Worm (Caenorhabditis elegans) whole organism, L4 larva: ENCODE measurements around the gene F02D10.6.

ENCODE experiments used
- F26F4.8 ChIP-seq: fragments of 200-800 bp; sonication (Bioruptor generic); conservative IDR thresholded peaks from 2 replicates; pipeline ENCODE4 v1.3.6; 2022; ENCODE audit warnings: missing genetic modification characterization, missing compliant biosample characterization
- F37D6.2 ChIP-seq: sonication (generic microtip); optimal IDR thresholded peaks from 2 replicates; lab custom pipeline; 2016; ENCODE audit warnings: mild to moderate bottlenecking, missing genetic modification characterization, missing compliant biosample characterization
- aha-1 ChIP-seq: fragments of 150-350 bp; peaks from one replicate; lab custom pipeline; 2014; ENCODE audit warnings: missing biosample characterization, missing genetic modification characterization
- arid-1 ChIP-seq: fragments of 200-800 bp; sonication (Bioruptor generic); conservative IDR thresholded peaks from 2 replicates; pipeline ENCODE4 v1.3.6; 2022; ENCODE audit warnings: missing genetic modification reagents, missing genetic modification characterization, missing compliant biosample characterization
- ceh-32 ChIP-seq: sonication (generic microtip); optimal IDR thresholded peaks from 2 replicates; lab custom pipeline; 2016; ENCODE audit warnings: mild to moderate bottlenecking, missing genetic modification characterization, missing compliant biosample characterization; ENCODE audit not compliant: poor library complexity
- ceh-44 ChIP-seq: fragments of 200-800 bp; sonication (Bioruptor generic); IDR thresholded peaks from 2 replicates; pipeline ENCODE4 v1.3.6; 2022; ENCODE audit warnings: missing genetic modification reagents, missing genetic modification characterization, missing compliant biosample characterization
- ctbp-1 ChIP-seq: fragments of 200-800 bp; sonication (Bioruptor generic); IDR thresholded peaks from 2 replicates; pipeline ENCODE4 v1.3.6; 2022; ENCODE audit warnings: missing genetic modification reagents, missing genetic modification characterization, missing compliant biosample characterization
- daf-16 ChIP-seq, 3 experiments: sonication (generic microtip); optimal IDR thresholded peaks; 2 replicates each; lab custom pipeline; 2016 to 2017; ENCODE audit warnings: missing genetic modification characterization in 3 of 3, missing genetic modification reagents in 3 of 3, mild to moderate bottlenecking in 2 of 3, missing compliant biosample characterization in 2 of 3, missing biosample characterization in 1 of 3, moderate library complexity in 1 of 3
- daf-19 ChIP-seq: fragments of 200-800 bp; sonication (Bioruptor generic); conservative IDR thresholded peaks from 2 replicates; pipeline ENCODE4 v1.3.6; 2022; ENCODE audit warnings: missing genetic modification characterization, missing compliant biosample characterization
- dmd-8 ChIP-seq: fragments of 200-800 bp; sonication (Bioruptor generic); IDR thresholded peaks from 2 replicates; pipeline ENCODE4 v1.3.6; 2022; ENCODE audit warnings: missing genetic modification characterization, missing compliant biosample characterization
- dmd-9 ChIP-seq: fragments of 200-800 bp; sonication (Bioruptor generic); IDR thresholded peaks from 2 replicates; pipeline ENCODE4 v1.3.6; 2022; ENCODE audit warnings: missing genetic modification reagents, missing genetic modification characterization, missing compliant biosample characterization
- dve-1 ChIP-seq: sonication (generic microtip); optimal IDR thresholded peaks from 2 replicates; lab custom pipeline; 2017; ENCODE audit warnings: antibody characterized with exemption, mild to moderate bottlenecking, missing genetic modification characterization, missing compliant biosample characterization; ENCODE audit not compliant: insufficient read depth
- hlh-11 ChIP-seq: fragments of 200-800 bp; sonication (Bioruptor generic); optimal IDR thresholded peaks from 2 replicates; lab custom pipeline; 2018; ENCODE audit warnings: mild to moderate bottlenecking, missing genetic modification characterization, missing compliant biosample characterization
- hlh-30 ChIP-seq: sonication (generic microtip); optimal IDR thresholded peaks from 2 replicates; lab custom pipeline; 2017; ENCODE audit warnings: antibody characterized with exemption, mild to moderate bottlenecking, missing genetic modification characterization, missing compliant biosample characterization; ENCODE audit not compliant: insufficient read depth
- hmg-1.1 ChIP-seq: fragments of 200-800 bp; sonication (Bioruptor generic); IDR thresholded peaks from 2 replicates; pipeline ENCODE4 v1.3.6; 2022; ENCODE audit warnings: missing genetic modification reagents, missing genetic modification characterization, missing compliant biosample characterization
- jun-1 ChIP-seq: fragments of 150-350 bp; optimal IDR thresholded peaks from 2 replicates; lab custom pipeline; 2014; ENCODE audit warnings: missing biosample characterization, missing genetic modification reagents, missing genetic modification characterization
- lim-7 ChIP-seq: fragments of 200-800 bp; sonication (Bioruptor generic); IDR thresholded peaks from 2 replicates; pipeline ENCODE4 v1.3.6; 2022; ENCODE audit warnings: missing genetic modification characterization, missing compliant biosample characterization
- lin-1 ChIP-seq: fragments of 200-800 bp; sonication (Bioruptor generic); IDR thresholded peaks from 2 replicates; pipeline ENCODE4 v1.3.6; 2022; ENCODE audit warnings: missing genetic modification reagents, missing genetic modification characterization, missing compliant biosample characterization
- lin-13 ChIP-seq: fragments of 150-350 bp; optimal IDR thresholded peaks from 2 replicates; lab custom pipeline; 2014; ENCODE audit warnings: missing biosample characterization, missing genetic modification reagents, missing genetic modification characterization
- lin-29 ChIP-seq: fragments of 200-800 bp; sonication (Bioruptor generic); IDR thresholded peaks from 2 replicates; pipeline ENCODE4 v1.3.6; 2022; ENCODE audit warnings: missing genetic modification reagents, missing genetic modification characterization, missing compliant biosample characterization
- lir-3 ChIP-seq: sonication (generic microtip); optimal IDR thresholded peaks from 2 replicates; lab custom pipeline; 2016; ENCODE audit warnings: mild to moderate bottlenecking, missing genetic modification characterization, missing compliant biosample characterization
- lsy-2 ChIP-seq, 2 experiments: fragments of 150-350 bp in 1 of 2; sonication (generic microtip) in 1 of 2; optimal IDR thresholded peaks; 2 replicates each; lab custom pipeline; 2014 to 2017; ENCODE audit warnings: missing biosample characterization in 2 of 2, missing genetic modification characterization in 2 of 2
- madf-5 ChIP-seq, 2 experiments: fragments of 200-800 bp; sonication (Bioruptor generic); IDR thresholded peaks; 2 replicates each; pipeline ENCODE4 v1.3.6; 2022; ENCODE audit warnings: missing compliant biosample characterization in 2 of 2, missing genetic modification characterization in 2 of 2
- madf-9 ChIP-seq: fragments of 200-800 bp; sonication (Bioruptor generic); conservative IDR thresholded peaks from 2 replicates; pipeline ENCODE4 v1.3.6; 2022; ENCODE audit warnings: missing genetic modification reagents, missing genetic modification characterization, missing compliant biosample characterization
- mes-2 ChIP-seq: sonication (generic microtip); optimal IDR thresholded peaks from 2 replicates; lab custom pipeline; 2016; ENCODE audit warnings: missing genotype, mild to moderate bottlenecking, missing genetic modification characterization, missing compliant biosample characterization; ENCODE audit not compliant: poor library complexity, severe bottlenecking
- mxl-3 ChIP-seq: fragments of 200-800 bp; sonication (Bioruptor generic); optimal IDR thresholded peaks from 2 replicates; lab custom pipeline; 2018; ENCODE audit warnings: mild to moderate bottlenecking, missing genetic modification characterization, missing compliant biosample characterization
- nhr-111 ChIP-seq: fragments of 200-800 bp; sonication (Bioruptor generic); optimal IDR thresholded peaks from 2 replicates; lab custom pipeline; 2018; ENCODE audit warnings: mild to moderate bottlenecking, missing genetic modification characterization, missing compliant biosample characterization
- nhr-237 ChIP-seq: sonication (generic microtip); optimal IDR thresholded peaks from 2 replicates; lab custom pipeline; 2017; ENCODE audit warnings: missing biosample characterization, missing genetic modification characterization
- nhr-41 ChIP-seq: fragments of 200-800 bp; sonication (Bioruptor generic); IDR thresholded peaks from 2 replicates; pipeline ENCODE4 v1.3.6; 2022; ENCODE audit warnings: missing genetic modification reagents, missing genetic modification characterization, missing compliant biosample characterization
- nhr-42 ChIP-seq: fragments of 200-800 bp; sonication (Bioruptor generic); IDR thresholded peaks from 2 replicates; pipeline ENCODE4 v1.3.6; 2022; ENCODE audit warnings: missing genetic modification characterization, missing compliant biosample characterization
- nhr-77 ChIP-seq: fragments of 150-350 bp; optimal IDR thresholded peaks from 2 replicates; lab custom pipeline; 2014; ENCODE audit warnings: missing biosample characterization, missing genetic modification characterization
- pha-4 ChIP-seq, 2 experiments: fragments of 150-350 bp in 1 of 2; fragments of 200-800 bp in 1 of 2; sonication (Bioruptor generic) in 1 of 2; IDR thresholded peaks in 1 of 2; optimal IDR thresholded peaks in 1 of 2; 2 replicates each; pipeline versions ENCODE4 v1.3.6 to Lab custom; 2014 to 2022; ENCODE audit warnings: missing genetic modification characterization in 2 of 2, missing genetic modification reagents in 2 of 2, missing biosample characterization in 1 of 2, missing compliant biosample characterization in 1 of 2
- php-3 ChIP-seq: fragments of 200-800 bp; sonication (Bioruptor generic); IDR thresholded peaks from 2 replicates; pipeline ENCODE4 v1.3.6; 2022; ENCODE audit warnings: missing genetic modification reagents, missing genetic modification characterization, missing compliant biosample characterization
- sdz-12 ChIP-seq: fragments of 200-800 bp; sonication (Bioruptor generic); optimal IDR thresholded peaks from 2 replicates; lab custom pipeline; 2018; ENCODE audit warnings: mild to moderate bottlenecking, missing genetic modification characterization, missing compliant biosample characterization
- skn-1 ChIP-seq: fragments of 150-350 bp; optimal IDR thresholded peaks from 2 replicates; lab custom pipeline; 2014; ENCODE audit warnings: missing biosample characterization, missing genetic modification characterization
- tra-1 ChIP-seq: fragments of 200-800 bp; sonication (Bioruptor generic); IDR thresholded peaks from 2 replicates; pipeline ENCODE4 v1.3.6; 2022; ENCODE audit warnings: missing genetic modification reagents, missing genetic modification characterization, missing compliant biosample characterization
- unc-130 ChIP-seq: sonication (generic microtip); optimal IDR thresholded peaks from 2 replicates; lab custom pipeline; 2016; ENCODE audit warnings: missing genetic modification reagents, missing genetic modification characterization, missing compliant biosample characterization
- zag-1 ChIP-seq: fragments of 150-350 bp; optimal IDR thresholded peaks from 2 replicates; lab custom pipeline; 2014; ENCODE audit warnings: missing biosample characterization, missing genetic modification characterization
- zfp-2 ChIP-seq: sonication (generic microtip); optimal IDR thresholded peaks from 2 replicates; lab custom pipeline; 2016; ENCODE audit warnings: mild to moderate bottlenecking, missing genetic modification characterization, missing compliant biosample characterization
- zfp-3 ChIP-seq: fragments of 200-800 bp; sonication (Bioruptor generic); conservative IDR thresholded peaks from 2 replicates; pipeline ENCODE4 v1.3.6; 2022; ENCODE audit warnings: missing genetic modification reagents, missing genetic modification characterization, missing compliant biosample characterization
- zip-11 ChIP-seq: fragments of 200-800 bp; sonication (Bioruptor generic); IDR thresholded peaks from 2 replicates; pipeline ENCODE4 v1.3.6; 2022; ENCODE audit warnings: missing genetic modification characterization, missing compliant biosample characterization
- ztf-7 ChIP-seq: fragments of 150-350 bp; optimal IDR thresholded peaks from 2 replicates; lab custom pipeline; 2014; ENCODE audit warnings: missing biosample characterization, missing genetic modification characterization

The F02D10.6 gene

ce11 chrX:13463793-13464192, 12.3 kb upstream of the F02D10.6 start, which contains the start of gene F02D10.2 (continued):
- no peak for TF ChIP-seq aha-1

ce11 chrX:13462519-13462918, 11.0 kb upstream of the F02D10.6 start, which contains the start of gene F02D10.3:
F02D10.3 (minus strand) TSS chrX:13462619.
- TF ChIP-seq mes-2 (tag; lab: Kevin White, UChicago) (no peak), tra-1 (GFP tag; lab: Robert Waterston, UW) (no peak), lim-7 (GFP tag; lab: Robert Waterston, UW) (no peak), jun-1 (tag; lab: Kevin White, UChicago) (no peak), pha-4 (GFP tag; IDR thresholded peaks at IDR 0.05; lab: Robert Waterston, UW) (no peak), pha-4 (tag; optimal IDR thresholded peaks at IDR 0.05; lab: Kevin White, UChicago) (no peak), lin-29 (GFP tag; lab: Robert Waterston, UW) (no peak), lsy-2 (tag; optimal IDR thresholded peaks at IDR 0.05; lab: Kevin White, UChicago) (no peak), php-3 (GFP tag; lab: Robert Waterston, UW) (no peak), arid-1 (GFP tag; lab: Robert Waterston, UW) (no peak), skn-1 (tag; lab: Kevin White, UChicago) (no peak), nhr-237 (tag; lab: Kevin White, UChicago) (no peak), zag-1 (no peak), lin-1 (GFP tag; lab: Robert Waterston, UW) (no peak), ztf-7 (tag; lab: Kevin White, UChicago) (no peak)

ce11 chrX:13456442-13456841, 5.0 kb upstream of the F02D10.6 start, which contains the start of gene flr-1:
flr-1 (minus strand) TSS chrX:13456542.
- TF ChIP-seq ceh-44 (no peak), aha-1 (peak; percentile 2)

ce11 chrX:13448665-13449099, 2.8 kb downstream of the F02D10.6 start:
- TF ChIP-seq F37D6.2 (tag; lab: Kevin White, UChicago) (peak; percentile 34), unc-130 (peak; percentile 54), sdz-12 (peak; percentile 12), nhr-41 (GFP tag; lab: Robert Waterston, UW) (peak; percentile 74; the same call in 1 of the 2 replicates), lin-1 (GFP tag; lab: Robert Waterston, UW) (peak; percentile 48; the same call in 1 of the 2 replicates), ceh-32 (tag; lab: Kevin White, UChicago) (peak; percentile 29), dmd-9 (GFP tag; lab: Robert Waterston, UW) (peak; percentile 70), zfp-2 (tag; lab: Kevin White, UChicago) (peak; percentile 51), nhr-111 (GFP tag; lab: Kevin White, UChicago) (peak; percentile 57), zip-11 (GFP tag; lab: Robert Waterston, UW) (0 out of 2 replicates have a peak, but pooled peaks have one; percentile 38), php-3 (GFP tag; lab: Robert Waterston, UW) (peak; percentile 71), F26F4.8 (GFP tag; lab: Robert Waterston, UW) (peak; percentile 75), nhr-77 (tag; lab: Kevin White, UChicago) (peak; percentile 58), mxl-3 (GFP tag; lab: Kevin White, UChicago) (peak; percentile 75), nhr-42 (0 out of 2 replicates have a peak, but pooled peaks have one; percentile 62), zfp-3 (GFP tag; lab: Robert Waterston, UW) (peak; percentile 73), hlh-30 (tag; lab: Kevin White, UChicago) (peak; percentile 88), hlh-11 (tag; lab: Kevin White, UChicago) (peak; percentile 83), madf-9 (GFP tag; lab: Robert Waterston, UW) (peak; percentile 61), lin-13 (GFP tag; lab: Kevin White, UChicago) (peak; percentile 78), dmd-8 (GFP tag; lab: Robert Waterston, UW) (peak; percentile 90; the same call in 1 of the 2 replicates), daf-19 (GFP tag; lab: Robert Waterston, UW) (peak; percentile 93), lir-3 (tag; lab: Kevin White, UChicago) (peak; percentile 78), dve-1 (peak; percentile 68), madf-5 (GFP tag; IDR thresholded peaks at IDR 0.05; lab: Robert Waterston, UW) (peak in 1 of 2 experiments; percentile 88; a peak in 2 of 4 replicates), jun-1 (tag; lab: Kevin White, UChicago) (peak; percentile 14), daf-16 (GFP tag; optimal IDR thresholded peaks at IDR 0.05; lab: Kevin White, UChicago) (peak; percentile 73 to 81), daf-16 (tag; optimal IDR thresholded peaks at IDR 0.05; lab: Kevin White, UChicago) (peak; percentile 69), hmg-1.1 (peak; percentile 91), ctbp-1 (GFP tag; lab: Robert Waterston, UW) (peak; percentile 88; the same call in 1 of the 2 replicates), lin-29 (GFP tag; lab: Robert Waterston, UW) (0 out of 2 replicates have a peak, but pooled peaks have one; percentile 55)
